Worm (Caenorhabditis elegans) whole organism, L1 larva: Measurements from ENCODE around the gene K02D10.1.
A peak's percentile ranks its signal among the peaks of the same experiment; 100 is the strongest.

Experiments used
- aha-1 ChIP-seq: fragments of 150-350 bp; optimal IDR thresholded peaks from 2 replicates; lab custom pipeline; 2014; ENCODE audit warnings: missing biosample characterization, missing genetic modification characterization
- dpl-1 ChIP-seq, 3 experiments: fragments of 150-350 bp in 2 of 3; sonication (generic microtip) in 1 of 3; optimal IDR thresholded peaks; 2 replicates each; lab custom pipeline; 2014 to 2017; ENCODE audit warnings: missing biosample characterization in 3 of 3, missing genetic modification characterization in 3 of 3, missing genetic modification reagents in 3 of 3
- lir-3 ChIP-seq: sonication (generic microtip); optimal IDR thresholded peaks from 2 replicates; lab custom pipeline; 2016; ENCODE audit warnings: mild to moderate bottlenecking, missing genetic modification characterization, moderate library complexity, missing compliant biosample characterization; ENCODE audit not compliant: poor library complexity
- lsy-2 ChIP-seq, 2 experiments: fragments of 150-350 bp; optimal IDR thresholded peaks; 2 replicates each; lab custom pipeline; 2014; ENCODE audit warnings: missing biosample characterization in 2 of 2, missing genetic modification characterization in 2 of 2
- nhr-12 ChIP-seq: sonication (generic microtip); optimal IDR thresholded peaks from 2 replicates; lab custom pipeline; 2017; ENCODE audit warnings: missing biosample characterization, missing genetic modification characterization
- nhr-237 ChIP-seq: fragments of 150-350 bp; optimal IDR thresholded peaks from 2 replicates; lab custom pipeline; 2014; ENCODE audit warnings: missing biosample characterization, missing genetic modification characterization
- sox-4 ChIP-seq: sonication (generic microtip); optimal IDR thresholded peaks from 2 replicates; lab custom pipeline; 2016; ENCODE audit warnings: missing genetic modification characterization, missing compliant biosample characterization
- unc-130 ChIP-seq: fragments of 150-350 bp; optimal IDR thresholded peaks from 2 replicates; lab custom pipeline; 2017; ENCODE audit warnings: missing biosample characterization, missing genetic modification characterization, inconsistent platforms
- ztf-11 ChIP-seq, 2 experiments: sonication (generic microtip); optimal IDR thresholded peaks; 2 replicates each; lab custom pipeline; 2016 to 2017; ENCODE audit warnings: missing genetic modification characterization in 2 of 2, missing biosample characterization in 1 of 2, missing compliant biosample characterization in 1 of 2

- TF ChIP-seq lsy-2 (tag; optimal IDR thresholded peaks at IDR 0.05; lab: Kevin White, UChicago) = peak; percentile 14 to 61
- no peak for TF ChIP-seq nhr-12 (tag; lab: Kevin White, UChicago)
- TF ChIP-seq aha-1 = no peak
- no peak for TF ChIP-seq unc-130
- peak in 2 of 3 experiments; percentile 25 to 58 for TF ChIP-seq dpl-1 (GFP tag; optimal IDR thresholded peaks at IDR 0.05; lab: Kevin White, UChicago)
- TF ChIP-seq nhr-237 = no peak
- TF ChIP-seq sox-4 = no peak
- TF ChIP-seq lir-3 (tag; lab: Kevin White, UChicago) = no peak
- TF ChIP-seq ztf-11 (tag; optimal IDR thresholded peaks at IDR 0.05; lab: Kevin White, UChicago) = no peak
Measured at ce11 chrIII:8754682-8755081, 14.7 kb upstream of the K02D10.1 start, which contains the start of gene tomm-70.
